Worm (Caenorhabditis elegans) whole organism, L2 larva: ENCODE results near the gene F26F12.3.

Experiments used
- C34F6.9 ChIP-seq: fragments of 150-350 bp; optimal IDR thresholded peaks from 2 replicates; lab custom pipeline; 2014; ENCODE audit warnings: missing biosample characterization, missing genetic modification characterization
- F13H6.1 ChIP-seq: sonication (generic microtip); optimal IDR thresholded peaks from 2 replicates; lab custom pipeline; 2016; ENCODE audit warnings: missing genetic modification characterization, missing compliant biosample characterization
- R02D3.7 ChIP-seq: fragments of 150-350 bp; optimal IDR thresholded peaks from 2 replicates; lab custom pipeline; 2014; ENCODE audit warnings: missing biosample characterization, missing genetic modification characterization
- ZK546.5 ChIP-seq: sonication (generic microtip); optimal IDR thresholded peaks from 2 replicates; lab custom pipeline; 2017; ENCODE audit warnings: missing biosample characterization, missing genetic modification characterization
- aly-2 ChIP-seq: fragments of 150-350 bp; optimal IDR thresholded peaks from 2 replicates; lab custom pipeline; 2014; ENCODE audit warnings: missing biosample characterization, missing genetic modification characterization
- ama-1 ChIP-seq: fragments of 150-350 bp; optimal IDR thresholded peaks from 2 replicates; lab custom pipeline; 2018; ENCODE audit warnings: inconsistent platforms
- blmp-1 ChIP-seq: sonication (generic microtip); optimal IDR thresholded peaks from 2 replicates; lab custom pipeline; 2017; ENCODE audit warnings: missing genetic modification characterization, mild to moderate bottlenecking, missing compliant biosample characterization, antibody characterized with exemption, moderate library complexity; ENCODE audit not compliant: insufficient read depth
- ceh-16 ChIP-seq: fragments of 150-350 bp; optimal IDR thresholded peaks from 2 replicates; lab custom pipeline; 2014; ENCODE audit warnings: missing biosample characterization, missing genetic modification characterization
- ceh-82 ChIP-seq: fragments of 150-350 bp; optimal IDR thresholded peaks from 2 replicates; lab custom pipeline; 2014; ENCODE audit warnings: missing biosample characterization, missing genetic modification characterization
- crh-2 ChIP-seq: sonication (generic microtip); optimal IDR thresholded peaks from 2 replicates; lab custom pipeline; 2017; ENCODE audit warnings: missing biosample characterization, missing genetic modification characterization
- egl-27 ChIP-seq: sonication (generic microtip); optimal IDR thresholded peaks from 3 replicates; lab custom pipeline; 2017; ENCODE audit warnings: missing biosample characterization, missing genetic modification reagents, missing genetic modification characterization
- elt-1 ChIP-seq: fragments of 150-350 bp; optimal IDR thresholded peaks from 2 replicates; lab custom pipeline; 2014; ENCODE audit warnings: missing biosample characterization, missing genetic modification characterization
- gmeb-1 ChIP-seq: fragments of 150-350 bp; optimal IDR thresholded peaks from 2 replicates; lab custom pipeline; 2014; ENCODE audit warnings: missing biosample characterization, missing genetic modification characterization
- lin-39 ChIP-seq: fragments of 150-350 bp; optimal IDR thresholded peaks from 2 replicates; lab custom pipeline; 2014; ENCODE audit warnings: missing biosample characterization, missing genetic modification reagents, missing genetic modification characterization
- lsy-2 ChIP-seq, 2 experiments: fragments of 150-350 bp in 1 of 2; sonication (generic microtip) in 1 of 2; optimal IDR thresholded peaks; 2 replicates each; lab custom pipeline; 2014 to 2017; ENCODE audit warnings: missing biosample characterization in 2 of 2, missing genetic modification characterization in 2 of 2
- mab-5 ChIP-seq: fragments of 150-350 bp; optimal IDR thresholded peaks from 2 replicates; lab custom pipeline; 2014; ENCODE audit warnings: missing biosample characterization, missing genetic modification characterization
- mbf-1 ChIP-seq: sonication (generic microtip); optimal IDR thresholded peaks from 2 replicates; lab custom pipeline; 2017; ENCODE audit warnings: missing biosample characterization, missing genetic modification characterization
- nhr-11 ChIP-seq: fragments of 150-350 bp; optimal IDR thresholded peaks from 2 replicates; lab custom pipeline; 2014; ENCODE audit warnings: missing biosample characterization, missing genetic modification characterization
- nhr-12 ChIP-seq: fragments of 150-350 bp; optimal IDR thresholded peaks from 2 replicates; lab custom pipeline; 2014; ENCODE audit warnings: missing biosample characterization, missing genetic modification characterization
- nhr-129 ChIP-seq: fragments of 150-350 bp; optimal IDR thresholded peaks from 2 replicates; lab custom pipeline; 2014; ENCODE audit warnings: missing biosample characterization, missing genetic modification characterization
- nhr-21 ChIP-seq: fragments of 150-350 bp; optimal IDR thresholded peaks from 2 replicates; lab custom pipeline; 2014; ENCODE audit warnings: missing biosample characterization, missing genetic modification characterization
- nhr-23 ChIP-seq: fragments of 150-350 bp; optimal IDR thresholded peaks from 2 replicates; lab custom pipeline; 2014; ENCODE audit warnings: missing biosample characterization, missing genetic modification reagents, missing genetic modification characterization
- nhr-237 ChIP-seq: fragments of 150-350 bp; optimal IDR thresholded peaks from 2 replicates; lab custom pipeline; 2014; ENCODE audit warnings: missing biosample characterization, missing genetic modification characterization
- nhr-25 ChIP-seq: fragments of 150-350 bp; sonication (generic microtip); optimal IDR thresholded peaks from 3 replicates; lab custom pipeline; 2014; ENCODE audit warnings: missing biosample characterization, missing genetic modification characterization
- nhr-6 ChIP-seq: fragments of 150-350 bp; optimal IDR thresholded peaks from 2 replicates; lab custom pipeline; 2014; ENCODE audit warnings: missing biosample characterization, missing genetic modification characterization
- nhr-77 ChIP-seq: fragments of 150-350 bp; optimal IDR thresholded peaks from 2 replicates; lab custom pipeline; 2014; ENCODE audit warnings: missing biosample characterization, missing genetic modification characterization
- sem-4 ChIP-seq: fragments of 150-350 bp; optimal IDR thresholded peaks from 2 replicates; lab custom pipeline; 2014; ENCODE audit warnings: missing biosample characterization, missing genetic modification reagents, missing genetic modification characterization
- skn-1 ChIP-seq: sonication (generic microtip); optimal IDR thresholded peaks from 2 replicates; lab custom pipeline; 2017; ENCODE audit warnings: missing biosample characterization, missing genetic modification characterization
- sma-3 ChIP-seq: sonication (generic microtip); optimal IDR thresholded peaks from 2 replicates; lab custom pipeline; 2016; ENCODE audit warnings: missing genetic modification reagents, missing genetic modification characterization, missing compliant biosample characterization
- sma-9 ChIP-seq, 2 experiments: fragments of 150-350 bp in 1 of 2; sonication (generic microtip) in 1 of 2; optimal IDR thresholded peaks; 2 replicates each; lab custom pipeline; 2014 to 2016; ENCODE audit warnings: missing genetic modification characterization in 2 of 2, mild to moderate bottlenecking in 1 of 2, missing biosample characterization in 1 of 2, missing compliant biosample characterization in 1 of 2, missing genetic modification reagents in 1 of 2, moderate library complexity in 1 of 2
- snpc-4 ChIP-seq: fragments of 150-350 bp; optimal IDR thresholded peaks from 2 replicates; lab custom pipeline; 2014; ENCODE audit warnings: missing biosample characterization, missing genetic modification characterization
- unc-55 ChIP-seq: fragments of 150-350 bp; sonication (generic microtip); optimal IDR thresholded peaks from 3 replicates; lab custom pipeline; 2014; ENCODE audit warnings: missing biosample characterization, missing genetic modification reagents, missing genetic modification characterization
- unc-62 ChIP-seq: fragments of 150-350 bp; optimal IDR thresholded peaks from 2 replicates; lab custom pipeline; 2014; ENCODE audit warnings: missing biosample characterization, missing genetic modification reagents, missing genetic modification characterization
- zag-1 ChIP-seq: fragments of 150-350 bp; optimal IDR thresholded peaks from 2 replicates; lab custom pipeline; 2014; ENCODE audit warnings: missing biosample characterization, missing genetic modification characterization
- ztf-1 ChIP-seq: fragments of 200-800 bp; sonication (Bioruptor generic); conservative IDR thresholded peaks from 2 replicates; pipeline ENCODE4 v1.3.6; 2022; ENCODE audit warnings: missing genetic modification characterization, missing compliant biosample characterization
- ztf-11 ChIP-seq: sonication (generic microtip); optimal IDR thresholded peaks from 2 replicates; lab custom pipeline; 2017; ENCODE audit warnings: missing biosample characterization, missing genetic modification characterization
- ztf-4 ChIP-seq: fragments of 150-350 bp; optimal IDR thresholded peaks from 2 replicates; lab custom pipeline; 2014; ENCODE audit warnings: missing biosample characterization, missing genetic modification characterization

Gene F26F12.3

ce11 chrV:5838576-5839366, 6.7 kb downstream of the F26F12.3 start, which contains the start of gene F26F12.2:
Gene F26F12.2, minus strand, starts transcription at chrV:5838613.
- TF ChIP-seq ztf-1 (GFP tag; lab: Robert Waterston, UW) (no peak), nhr-129 (tag; lab: Kevin White, UChicago) (peak; percentile 17), F13H6.1 (no peak), lsy-2 (tag; optimal IDR thresholded peaks at IDR 0.05; lab: Kevin White, UChicago) (peak in 1 of 2 experiments; percentile 6), ama-1 (lab: Kevin White, UChicago) (peak; percentile 77), ztf-4 (peak; percentile 47), nhr-21 (tag; lab: Kevin White, UChicago) (no peak), C34F6.9 (tag; lab: Kevin White, UChicago) (peak; percentile 30), nhr-11 (tag; lab: Kevin White, UChicago) (no peak), crh-2 (no peak), skn-1 (no peak), snpc-4 (tag; lab: Kevin White, UChicago) (no peak), blmp-1 (tag; lab: Kevin White, UChicago) (peak; percentile 58), nhr-77 (no peak), nhr-25 (peak; percentile 76), sma-3 (GFP tag; lab: Kevin White, UChicago) (peak; percentile 2)

ce11 chrV:5836616-5836982, 8.9 kb downstream of the F26F12.3 start, which contains the start of gene col-140:
Gene col-140, minus strand, starts transcription at chrV:5836834.
- TF ChIP-seq ZK546.5 (no peak), F13H6.1 (no peak), ama-1 (lab: Kevin White, UChicago) (no peak), gmeb-1 (tag; lab: Kevin White, UChicago) (no peak), mab-5 (no peak), ceh-16 (tag; lab: Kevin White, UChicago) (no peak), R02D3.7 (tag; lab: Kevin White, UChicago) (no peak), nhr-25 (no peak), skn-1 (no peak), unc-55 (GFP tag; lab: Kevin White, UChicago) (no peak), lsy-2 (tag; optimal IDR thresholded peaks at IDR 0.05; lab: Kevin White, UChicago) (no peak), unc-62 (GFP tag; lab: Kevin White, UChicago) (no peak), aly-2 (no peak), sma-9 (GFP tag; optimal IDR thresholded peaks at IDR 0.05; lab: Kevin White, UChicago) (no peak), sma-9 (tag; optimal IDR thresholded peaks at IDR 0.05; lab: Kevin White, UChicago) (no peak), sma-3 (GFP tag; lab: Kevin White, UChicago) (no peak)
- TF ChIP-seq, all 48 proteins: peak for 0

ce11 chrV:5835979-5836615, 9.4 kb downstream of the F26F12.3 start:
- TF ChIP-seq sem-4 (tag; lab: Kevin White, UChicago) (no peak), ztf-11 (tag; lab: Kevin White, UChicago) (no peak), mab-5 (no peak), nhr-6 (no peak), unc-62 (GFP tag; lab: Kevin White, UChicago) (no peak), nhr-11 (tag; lab: Kevin White, UChicago) (no peak), ztf-1 (GFP tag; lab: Robert Waterston, UW) (no peak), nhr-23 (tag; lab: Kevin White, UChicago) (no peak), blmp-1 (tag; lab: Kevin White, UChicago) (no peak), lin-39 (no peak), elt-1 (tag; lab: Kevin White, UChicago) (no peak), sma-3 (GFP tag; lab: Kevin White, UChicago) (no peak)

ce11 chrV:5835397-5835796, 10.1 kb downstream of the F26F12.3 start:
- no peak for TF ChIP-seq nhr-12 (tag; lab: Kevin White, UChicago)
- TF ChIP-seq elt-1 (tag; lab: Kevin White, UChicago): no peak

ce11 chrV:5833531-5833930, 12.0 kb downstream of the F26F12.3 start, which contains the start of gene srh-76:
Gene srh-76, plus strand, starts transcription at chrV:5833831.
- no peak for TF ChIP-seq ceh-82 (tag; lab: Kevin White, UChicago)
- TF ChIP-seq egl-27 (tag; lab: Kevin White, UChicago): no peak
- TF ChIP-seq zag-1 (tag; lab: Kevin White, UChicago): no peak
- no peak for TF ChIP-seq mbf-1 (tag; lab: Kevin White, UChicago)
- TF ChIP-seq ZK546.5: no peak
- no peak for TF ChIP-seq nhr-237 (tag; lab: Kevin White, UChicago)
- TF ChIP-seq gmeb-1 (tag; lab: Kevin White, UChicago): no peak
- TF ChIP-seq nhr-21 (tag; lab: Kevin White, UChicago): no peak
